Fruit fly (Drosophila melanogaster) S2 (cell line): Measurements from ENCODE around the gene SclA.

ENCODE experiments used
- CG8478 ChIP-seq: fragments of >200 bp; optimal IDR thresholded peaks from 2 replicates; lab custom pipeline; 2018
- CTCF ChIP-seq, 2 experiments: fragments of >200 bp; optimal IDR thresholded peaks; 2 replicates each; lab custom pipeline; 2018

The SclA gene

DNA sequence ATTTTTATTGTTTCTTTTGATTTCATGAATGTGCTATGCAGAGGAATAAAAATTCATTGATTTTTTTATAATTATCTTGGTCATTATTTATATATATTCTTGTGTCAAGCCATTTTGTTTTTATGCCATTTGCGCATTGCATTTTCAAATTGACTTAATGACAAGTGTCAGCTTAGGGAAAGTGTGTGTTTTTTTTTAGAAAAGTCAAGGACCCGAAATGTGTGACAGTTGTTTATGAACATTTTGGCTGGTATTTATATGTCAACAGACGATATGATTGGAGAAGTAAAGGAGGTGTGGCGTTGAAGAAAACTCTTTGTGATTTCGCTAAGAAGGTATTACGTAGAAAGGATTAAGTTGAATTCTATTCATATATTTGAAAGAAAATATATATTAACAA is at the start of gene SclA, which contains the start of gene SclB:
Gene SclA, plus strand, starts transcription at position 301 of the 400 bp plus-strand sequence.
Gene SclB, plus strand, starts transcription at position 301 of the 400 bp plus-strand sequence.
- TF ChIP-seq CTCF (optimal IDR thresholded peaks at IDR 0.05; lab: Kevin White, UChicago) (no peak), CG8478 (lab: Kevin White, UChicago) (no peak)

DNA sequence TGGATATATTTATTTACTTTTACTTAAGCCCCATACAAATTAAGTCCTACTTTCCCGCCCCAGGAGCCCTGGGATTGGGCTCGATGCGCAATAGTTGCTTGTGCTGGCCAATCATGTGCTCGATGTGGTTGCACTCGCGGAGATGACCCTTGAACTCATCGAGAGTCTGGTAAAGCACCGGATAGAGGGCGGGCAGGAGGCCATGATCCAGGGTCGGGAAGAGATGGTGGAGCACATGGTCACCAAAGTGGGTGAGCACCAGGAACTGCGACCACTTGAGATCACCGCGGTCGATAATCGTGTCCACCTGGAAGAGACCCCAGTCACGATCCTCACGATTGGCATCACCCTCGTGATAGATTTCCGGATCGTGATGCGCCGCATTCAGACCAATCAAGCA is 48.9 kb upstream of the SclA start:
- no peak for TF ChIP-seq CTCF (optimal IDR thresholded peaks at IDR 0.05; lab: Kevin White, UChicago)
- TF ChIP-seq CG8478 (lab: Kevin White, UChicago), result no peak

DNA sequence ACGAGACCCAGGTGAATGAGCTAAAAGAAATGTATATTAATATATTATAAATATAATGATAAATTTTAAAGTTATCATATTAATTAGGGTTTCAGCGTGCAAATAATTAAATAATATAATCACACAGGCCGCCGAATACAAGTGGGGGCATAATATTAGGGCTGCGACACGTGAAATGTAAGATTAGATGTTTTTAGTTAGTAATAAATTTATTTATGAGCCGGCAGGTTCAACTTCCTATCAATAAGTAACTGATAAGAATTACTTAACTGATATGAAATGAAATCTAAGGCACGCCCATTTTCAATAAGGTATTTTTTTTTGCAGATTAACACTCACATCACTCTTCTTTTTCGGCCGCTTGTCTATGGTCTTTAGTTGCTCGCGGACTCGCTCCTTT is 47.9 kb upstream of the SclA start:
- TF ChIP-seq CG8478 (lab: Kevin White, UChicago), result no peak
- TF ChIP-seq CTCF (optimal IDR thresholded peaks at IDR 0.05; lab: Kevin White, UChicago), result no peak

DNA sequence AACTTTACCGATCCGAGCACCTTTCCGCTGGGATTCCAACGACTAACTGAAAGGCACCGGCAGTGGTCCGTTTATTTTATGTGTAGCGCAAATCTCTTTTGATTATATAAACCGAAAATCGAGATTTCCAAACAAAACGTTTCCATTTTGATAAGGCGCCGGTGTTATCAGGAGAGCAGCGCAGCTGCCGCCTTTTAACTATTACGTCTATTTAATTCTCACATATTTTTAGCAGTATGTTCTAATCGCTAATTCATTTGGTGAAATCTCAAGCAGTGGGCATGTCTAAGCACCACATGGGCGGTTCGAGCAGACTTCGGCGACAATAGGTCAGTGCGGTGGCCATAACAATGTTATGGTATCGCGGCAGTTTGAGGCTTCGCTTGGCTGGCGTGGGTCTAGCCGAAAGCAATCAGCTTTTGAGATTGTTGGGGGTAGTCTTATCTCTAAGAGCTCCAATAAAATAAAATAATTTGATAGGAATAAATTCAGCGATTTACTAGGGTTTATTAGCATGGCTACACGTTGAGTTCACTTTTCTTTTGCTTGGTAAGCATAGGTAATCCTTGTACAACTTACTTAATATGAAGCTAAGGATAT is 47.0 kb upstream of the SclA start, which contains the start of gene Cyt-b5-r:
Gene Cyt-b5-r, minus strand, starts transcription at position 51 of the 600 bp plus-strand sequence.
- TF ChIP-seq CG8478 (lab: Kevin White, UChicago) (no peak), CTCF (optimal IDR thresholded peaks at IDR 0.05; lab: Kevin White, UChicago) (no peak)

DNA sequence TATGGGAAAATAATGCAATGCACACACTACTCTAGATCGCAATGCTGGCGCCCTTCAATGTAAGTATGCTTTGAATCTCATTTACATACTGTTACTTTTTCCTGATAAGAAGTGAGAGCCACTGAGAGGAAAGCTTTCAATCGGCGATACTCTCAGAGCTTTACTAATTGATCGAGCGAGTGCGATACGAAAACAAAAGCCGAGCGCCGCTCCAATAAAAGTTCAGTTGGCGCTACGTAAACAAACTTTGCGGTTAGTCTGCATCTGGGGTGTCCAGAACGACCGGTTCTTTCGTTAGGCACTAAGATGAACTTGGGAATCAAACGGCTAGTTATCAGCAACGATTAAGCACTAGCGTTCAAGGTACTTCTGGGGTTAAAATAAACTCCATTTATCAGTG is 46.4 kb upstream of the SclA start, which contains the start of gene CG17928:
Gene CG17928, plus strand, starts transcription at position 224 of the 400 bp plus-strand sequence.
- TF ChIP-seq CG8478 (lab: Kevin White, UChicago) (no peak), CTCF (optimal IDR thresholded peaks at IDR 0.05; lab: Kevin White, UChicago) (no peak)

DNA sequence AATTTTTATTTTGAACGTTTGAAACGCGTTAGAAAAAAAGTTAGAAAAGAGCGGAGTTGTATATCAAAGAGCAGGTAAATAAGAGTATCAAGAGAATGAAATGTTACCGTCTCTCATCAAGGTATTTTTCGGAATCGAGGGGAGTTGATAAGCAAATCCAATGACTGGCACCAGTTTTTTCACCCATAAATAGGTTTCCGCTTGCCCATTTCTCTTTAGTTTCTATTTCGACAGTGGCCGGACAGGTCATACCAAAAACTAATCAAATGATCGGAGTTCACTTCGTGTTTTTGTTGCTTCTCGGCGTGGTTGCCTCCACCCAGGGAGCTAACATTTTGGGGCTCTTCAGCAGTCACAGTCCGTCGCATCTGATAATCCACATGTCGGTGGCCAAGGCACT is 43.8 kb upstream of the SclA start, which contains the start of gene Ugt37C2:
Gene Ugt37C2, plus strand, starts transcription at position 242 of the 400 bp plus-strand sequence.
- TF ChIP-seq CG8478 (lab: Kevin White, UChicago), result no peak
- no peak for TF ChIP-seq CTCF (optimal IDR thresholded peaks at IDR 0.05; lab: Kevin White, UChicago)

DNA sequence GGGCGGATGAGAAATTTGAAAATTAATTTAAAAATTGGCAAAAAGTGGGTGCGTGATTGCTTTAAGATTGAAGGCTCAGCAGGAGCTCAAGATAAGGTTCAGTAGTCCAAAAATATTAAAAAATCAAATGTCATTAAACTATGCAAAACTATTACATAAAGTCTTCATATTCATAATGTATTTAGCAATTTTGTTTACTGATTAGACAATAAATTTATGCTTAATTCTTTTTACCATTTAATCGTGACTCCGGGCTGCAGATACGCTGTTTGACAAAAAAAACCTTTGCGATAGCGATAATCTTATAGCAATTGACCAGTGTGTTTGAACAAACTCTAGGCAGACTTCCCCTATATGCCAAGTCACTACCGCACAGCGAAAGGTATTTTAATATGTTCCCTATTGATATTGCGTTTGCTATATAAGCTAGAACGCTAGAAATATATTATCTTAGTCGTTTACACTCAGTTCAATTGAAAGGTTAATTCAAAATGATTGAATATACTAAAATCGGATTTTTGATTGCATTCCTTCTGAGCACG is 41.6 kb upstream of the SclA start, which contains the start of gene Ugt37E1:
Gene Ugt37E1, plus strand, starts transcription at position 492 of the 542 bp plus-strand sequence.
- TF ChIP-seq CG8478 (lab: Kevin White, UChicago), result no peak
- no peak for TF ChIP-seq CTCF (optimal IDR thresholded peaks at IDR 0.05; lab: Kevin White, UChicago)

DNA sequence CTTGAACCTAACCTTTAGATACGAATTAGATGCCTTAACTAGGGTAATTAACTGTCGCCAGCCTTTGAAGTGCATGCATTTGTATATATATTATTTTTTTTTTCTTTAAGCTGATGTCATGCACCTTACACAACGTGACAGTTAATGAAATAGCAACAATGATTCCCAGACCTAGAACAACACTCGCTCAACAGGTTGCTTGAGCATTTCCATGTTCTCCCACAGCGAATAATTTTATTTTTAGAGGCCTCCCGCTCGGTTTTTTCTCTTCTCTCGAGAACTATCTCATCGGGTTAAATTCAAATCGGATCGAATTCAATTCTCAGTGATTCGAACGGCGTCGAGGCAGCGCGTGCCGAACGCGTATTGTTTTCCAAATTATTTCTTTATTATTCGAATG is 39.1 kb upstream of the SclA start, which contains the start of gene Ugt37D1:
Gene Ugt37D1, plus strand, starts transcription at position 321 of the 400 bp plus-strand sequence.
- no peak for TF ChIP-seq CTCF (optimal IDR thresholded peaks at IDR 0.05; lab: Kevin White, UChicago)
- TF ChIP-seq CG8478 (lab: Kevin White, UChicago), result no peak

DNA sequence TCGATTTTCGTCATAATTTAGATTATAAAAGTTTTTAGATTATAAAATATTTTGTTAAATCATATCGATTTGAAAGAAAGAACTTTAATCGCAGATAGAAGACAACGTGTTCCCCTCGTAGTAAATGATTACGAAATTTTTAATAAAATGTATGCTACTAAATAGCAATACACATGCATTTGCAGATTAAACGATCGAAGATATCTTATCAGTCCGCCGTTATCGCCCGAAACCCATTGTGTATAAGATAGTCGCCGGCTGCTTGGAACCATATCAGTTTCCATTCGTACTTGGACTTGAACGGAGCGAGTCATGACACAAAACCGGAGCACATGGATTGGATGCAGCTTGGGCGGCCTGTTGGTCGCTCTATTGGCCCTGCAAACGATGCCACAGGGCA is 38.3 kb upstream of the SclA start:
- TF ChIP-seq CTCF (optimal IDR thresholded peaks at IDR 0.05; lab: Kevin White, UChicago), result no peak
- TF ChIP-seq CG8478 (lab: Kevin White, UChicago), result no peak

DNA sequence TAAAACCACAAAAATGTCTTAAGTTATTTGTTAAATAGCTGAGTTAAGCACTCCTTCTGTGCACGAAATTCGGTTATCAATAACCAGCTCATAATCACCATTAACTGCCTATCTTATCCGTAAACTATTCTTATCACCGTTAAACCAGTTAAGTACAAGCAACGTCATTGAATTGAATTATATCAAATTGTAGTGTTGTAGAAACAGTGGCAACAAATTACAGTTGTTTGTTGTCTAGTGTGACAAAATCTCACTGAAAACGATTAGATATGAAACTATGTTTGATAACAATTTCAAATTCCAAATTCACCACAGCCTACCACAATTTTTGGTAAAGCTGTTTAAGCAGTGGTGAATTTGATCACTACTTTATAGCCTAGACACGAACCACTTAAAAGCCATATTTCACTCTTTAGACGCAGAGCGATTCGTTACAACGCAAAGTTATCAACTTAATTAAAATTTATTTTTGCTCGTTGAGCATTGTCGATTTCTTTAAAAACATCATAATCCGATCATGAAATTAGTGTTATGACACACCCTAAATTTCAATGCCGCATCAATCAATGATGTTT is 36.1 kb upstream of the SclA start:
- TF ChIP-seq CTCF (optimal IDR thresholded peaks at IDR 0.05; lab: Kevin White, UChicago) (peak in 1 of 2 experiments; percentile 40), CG8478 (lab: Kevin White, UChicago) (no peak)

DNA sequence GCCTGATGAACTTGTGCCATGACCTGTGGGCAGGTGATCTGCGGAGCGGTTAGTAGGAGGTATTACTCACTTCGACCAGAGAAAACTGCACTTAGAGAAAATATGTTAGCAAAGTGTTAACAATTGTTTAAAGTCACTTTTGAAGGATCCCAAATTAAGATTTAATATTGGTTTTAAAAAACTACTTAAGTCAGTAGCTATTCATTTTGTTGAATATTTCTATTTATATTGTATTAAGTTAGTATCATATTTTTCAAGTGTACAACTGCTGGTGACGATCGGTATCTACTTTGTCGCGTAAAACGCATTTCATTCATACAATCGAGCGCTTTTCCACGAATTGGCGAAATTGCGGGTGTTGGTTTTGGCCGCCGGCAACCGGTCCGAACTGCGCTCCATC is 34.1 kb upstream of the SclA start:
- TF ChIP-seq CTCF (optimal IDR thresholded peaks at IDR 0.05; lab: Kevin White, UChicago), result no peak

DNA sequence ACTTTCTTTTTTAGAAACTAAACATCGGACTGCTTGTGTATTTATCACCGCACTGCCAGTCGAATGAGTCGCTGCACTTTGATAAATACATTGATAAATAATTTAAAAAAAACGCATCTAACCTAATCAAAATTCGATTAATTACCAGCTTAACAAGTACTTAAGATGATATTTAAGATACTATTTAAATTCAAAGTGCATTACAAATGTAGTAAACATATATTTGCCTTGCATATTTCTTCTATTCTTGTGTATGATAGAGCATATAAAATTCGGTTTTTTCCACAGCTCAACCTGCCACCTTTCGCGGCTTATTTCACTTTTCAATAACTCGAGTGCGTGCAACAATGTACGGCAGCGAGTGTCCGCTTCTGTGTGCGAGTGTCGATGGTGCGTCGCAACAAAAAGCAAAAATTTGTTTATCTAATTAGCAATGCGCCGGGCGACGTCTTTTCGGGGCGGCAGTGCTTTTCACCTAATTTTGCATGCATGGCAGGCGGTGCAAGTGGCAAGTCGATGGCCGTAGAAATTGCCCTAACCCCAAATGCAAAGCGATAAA is 33.3 kb upstream of the SclA start, which contains the start of gene CG13272:
Gene CG13272, plus strand, starts transcription at position 509 of the 559 bp plus-strand sequence.
- TF ChIP-seq CG8478 (lab: Kevin White, UChicago) (no peak), CTCF (optimal IDR thresholded peaks at IDR 0.05; lab: Kevin White, UChicago) (no peak)

DNA sequence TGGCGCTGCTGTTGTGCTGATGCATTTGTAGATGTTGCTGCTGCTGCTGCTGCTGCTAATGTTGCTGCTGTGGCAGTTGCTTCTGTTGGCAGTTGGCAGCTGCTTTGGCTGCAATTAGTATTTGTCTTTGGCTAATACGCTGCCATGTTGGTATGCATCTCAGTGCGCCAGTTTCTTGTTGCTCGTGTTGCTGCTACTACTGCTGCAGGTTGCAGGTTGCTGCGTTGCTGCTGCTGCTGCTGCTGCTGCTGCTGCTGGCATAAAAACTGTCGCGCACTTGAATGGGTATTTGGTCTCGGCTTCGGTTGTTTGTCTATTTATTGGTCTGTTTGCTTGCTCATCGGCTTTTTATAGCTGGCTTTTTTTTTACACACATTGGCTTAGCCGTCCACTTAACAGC is 29.0 kb upstream of the SclA start:
- no peak for TF ChIP-seq CG8478 (lab: Kevin White, UChicago)
- no peak for TF ChIP-seq CTCF (optimal IDR thresholded peaks at IDR 0.05; lab: Kevin White, UChicago)

DNA sequence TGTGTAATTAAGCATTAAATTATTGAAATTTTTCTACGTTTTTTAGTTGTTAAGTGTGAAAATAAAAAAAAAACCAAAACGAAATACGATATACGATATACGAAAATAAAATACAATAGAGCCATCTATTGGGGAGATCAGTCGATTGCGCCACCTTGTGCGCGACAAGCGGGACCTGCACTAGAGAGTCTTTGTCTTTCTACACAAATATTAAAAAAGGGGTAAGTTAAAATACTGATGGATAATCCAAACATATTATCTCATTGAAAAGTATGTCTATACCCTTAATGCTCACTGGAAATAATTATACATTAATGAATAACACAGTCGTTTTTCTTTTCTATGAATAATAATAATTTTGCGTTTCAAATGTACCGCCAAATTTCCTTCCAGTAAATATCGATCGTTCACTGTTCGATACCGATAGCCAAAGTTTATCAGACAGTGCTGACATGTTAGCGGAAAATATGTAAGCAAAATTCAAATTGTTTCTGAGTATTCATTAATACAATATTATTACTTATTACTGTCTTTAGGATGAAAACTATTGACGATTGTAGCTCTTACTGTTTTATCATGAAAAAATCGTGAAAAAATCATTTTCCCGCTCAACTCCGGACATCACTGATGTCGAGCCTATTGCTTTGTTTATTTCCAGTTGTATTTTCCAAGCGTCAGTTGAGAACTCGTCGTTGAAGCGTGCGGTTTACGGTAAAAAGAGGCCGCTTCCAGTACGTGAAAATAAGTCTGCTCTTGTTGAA is 21.6 kb upstream of the SclA start, which contains the start of gene mdy:
Gene mdy, plus strand, starts transcription at position 672 of the 761 bp plus-strand sequence.
- TF ChIP-seq CTCF (optimal IDR thresholded peaks at IDR 0.05; lab: Kevin White, UChicago) (peak; percentile 82 to 94), CG8478 (lab: Kevin White, UChicago) (no peak)
